Fruit fly (Drosophila melanogaster): ENCODE data around the gene dpr19.
A peak's percentile ranks its signal among the peaks of the same experiment; 100 is the strongest.

The dpr19 gene

DNA sequence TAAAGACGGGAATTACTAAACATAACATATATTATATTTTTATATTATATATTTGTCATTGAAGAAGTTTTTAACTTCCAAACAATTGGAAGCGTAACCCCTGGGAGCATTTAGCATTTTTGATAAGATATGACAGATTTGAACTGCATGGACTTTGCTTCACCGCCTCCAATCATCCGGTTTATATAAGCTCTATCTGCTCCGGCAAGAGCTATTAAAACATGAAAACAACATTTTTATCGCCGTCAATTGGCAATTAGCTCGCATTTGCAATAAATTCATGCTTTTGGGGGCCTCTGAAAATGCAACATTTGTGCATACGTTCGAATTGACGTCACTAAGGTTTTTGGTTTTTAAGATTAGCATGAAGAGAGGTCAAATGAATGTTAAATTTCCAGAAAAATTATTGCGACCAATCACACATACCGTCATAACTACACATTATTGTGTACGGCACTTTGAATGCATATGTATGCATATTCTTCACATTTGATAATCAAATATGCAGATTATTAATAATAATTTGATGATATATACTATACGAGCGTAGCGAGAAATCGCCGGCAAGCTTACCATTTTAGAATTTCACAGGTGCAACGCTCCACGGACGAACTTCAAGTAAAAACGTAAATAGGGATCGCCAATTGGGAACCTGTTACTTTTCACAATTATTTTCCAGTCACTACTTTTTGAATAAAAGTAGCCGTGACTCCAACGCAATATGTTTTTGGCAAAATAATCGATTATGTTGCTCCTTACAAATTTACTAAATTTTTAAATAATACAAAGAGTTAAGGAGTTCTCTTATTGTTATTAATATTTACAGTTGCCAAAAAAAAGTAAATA is 19.9 kb downstream of the dpr19 start, which contains the start of gene Mdh1:
TSS of gene Mdh1 (minus strand) at position 691 of the 846 bp plus-strand sequence.
- TF ChIP-seq Med (GFP tag) (peak; percentile 62), Hmr (GFP tag; optimal IDR thresholded peaks at IDR 0.05) (no peak), CG15514 (GFP tag; optimal IDR thresholded peaks at IDR 0.05) (peak; percentile 72), CG3995 (GFP tag; optimal IDR thresholded peaks at IDR 0.05) (peak; percentile 99), ERR (GFP tag; optimal IDR thresholded peaks at IDR 0.05) (peak; percentile 91), Nf-YB (GFP tag; optimal IDR thresholded peaks at IDR 0.05) (peak; percentile 6), insv (GFP tag; optimal IDR thresholded peaks at IDR 0.05) (peak in 1 of 2 experiments; percentile 43), rib (GFP tag; IDR thresholded peaks at IDR 0.05) (no peak), phol (tag; optimal IDR thresholded peaks at IDR 0.05) (peak; percentile 25), Sry-δ (GFP tag; optimal IDR thresholded peaks at IDR 0.05) (peak; percentile 53), CG34376 (GFP tag; optimal IDR thresholded peaks at IDR 0.05) (peak; percentile 37), Sox100B (GFP tag; optimal IDR thresholded peaks at IDR 0.05) (no peak), CG12391 (tag; optimal IDR thresholded peaks at IDR 0.05) (peak; percentile 40), CG9727 (GFP tag; optimal IDR thresholded peaks at IDR 0.05) (no peak), CG4282 (GFP tag; optimal IDR thresholded peaks at IDR 0.05) (no peak), CG9437 (GFP tag; optimal IDR thresholded peaks at IDR 0.05) (peak; percentile 63), Side (GFP tag; optimal IDR thresholded peaks at IDR 0.05) (no peak), exex (tag; optimal IDR thresholded peaks at IDR 0.05) (peak; percentile 19), Nf-YC (tag; optimal IDR thresholded peaks at IDR 0.05) (peak; percentile 29), row (GFP tag; IDR thresholded peaks at IDR 0.05) (no peak; the same call in 2 of the 3 replicates), eve (GFP tag; optimal IDR thresholded peaks at IDR 0.05) (peak in 1 of 2 experiments; percentile 67), bsh (GFP tag; optimal IDR thresholded peaks at IDR 0.05) (no peak), vvl (GFP tag; IDR thresholded peaks at IDR 0.05) (peak; percentile 7; the same call in 1 of the 2 replicates), CG3847 (GFP tag; IDR thresholded peaks at IDR 0.05) (no peak), Opbp (GFP tag; IDR thresholded peaks at IDR 0.05; ENCODE audit: partially characterized antibody) (0 out of 3 replicates have a peak, but pooled peaks have one; percentile 27), gfzf (GFP tag; optimal IDR thresholded peaks at IDR 0.05) (no peak), corto (GFP tag; optimal IDR thresholded peaks at IDR 0.05) (peak; percentile 34), CG31441 (GFP tag; IDR thresholded peaks at IDR 0.05) (peak; percentile 97), pzg (GFP tag; optimal IDR thresholded peaks at IDR 0.05) (peak; percentile 35), MESR4 (GFP tag; optimal IDR thresholded peaks at IDR 0.05) (peak; percentile 70), bbx (GFP tag; IDR thresholded peaks at IDR 0.05; ENCODE audit: partially characterized antibody) (peak; percentile 34; the same call in 1 of the 2 replicates), CG16815 (GFP tag; optimal IDR thresholded peaks at IDR 0.05) (no peak), CG17186 (GFP tag; optimal IDR thresholded peaks at IDR 0.05) (peak; percentile 35), Dref (GFP tag; IDR thresholded peaks at IDR 0.05) (peak; percentile 58), sens (GFP tag) (peak; percentile 75), gsb (GFP tag; IDR thresholded peaks at IDR 0.05) (no peak), Pdp1 (GFP tag; optimal IDR thresholded peaks at IDR 0.05) (peak in 1 of 2 experiments; percentile 88), chinmo (GFP tag; IDR thresholded peaks at IDR 0.05; ENCODE audit: partially characterized antibody) (0 out of 4 replicates have a peak, but pooled peaks have one; percentile 13), fu2 (GFP tag; optimal IDR thresholded peaks at IDR 0.05) (no peak), az2 (GFP tag; optimal IDR thresholded peaks at IDR 0.05) (peak; percentile 8), CG6683 (GFP tag; optimal IDR thresholded peaks at IDR 0.05) (no peak), nom (GFP tag; optimal IDR thresholded peaks at IDR 0.05) (peak; percentile 52), CG1602 (GFP tag; optimal IDR thresholded peaks at IDR 0.05) (no peak), CG11560 (tag; IDR thresholded peaks at IDR 0.05) (peak; percentile 97), Elba2 (GFP tag; optimal IDR thresholded peaks at IDR 0.05) (peak; percentile 92), CG14667 (GFP tag; IDR thresholded peaks at IDR 0.05) (no peak), stwl (tag; optimal IDR thresholded peaks at IDR 0.05) (peak; percentile 11), Dp (GFP tag; optimal IDR thresholded peaks at IDR 0.05) (peak; percentile 1)
